Worm (Caenorhabditis elegans): Measurements from ENCODE around the gene srt-12.
"Not testable (repeated sequence)": the region's sequence is repeated elsewhere in the genome, so short reads cannot be mapped to it uniquely, and the experiment has no call there.

DNA sequence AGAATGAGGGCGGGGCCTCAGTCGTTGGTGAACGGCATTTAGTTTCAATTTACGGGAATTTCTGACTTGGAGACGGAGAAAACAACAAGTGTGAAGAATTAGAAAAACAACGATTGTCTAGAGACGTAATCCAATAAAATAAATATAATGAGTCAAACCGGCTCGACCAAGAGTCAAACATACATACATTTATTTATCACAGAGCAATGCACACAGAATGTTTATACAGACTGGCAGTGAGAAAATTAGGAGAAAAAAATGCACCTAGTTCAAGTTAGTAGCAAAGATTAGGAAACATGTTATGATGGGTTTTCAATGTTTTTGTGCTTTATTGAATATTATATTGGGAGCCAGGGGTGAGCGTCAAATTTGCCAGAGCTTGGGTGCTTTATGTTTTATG is 36.4 kb upstream of the srt-12 start, which contains the start of gene srt-20:
- TF ChIP-seq lsy-2 (tag; optimal IDR thresholded peaks at IDR 0.05); hlh-4 (tag; optimal IDR thresholded peaks at IDR 0.05); dsc-1 (tag; optimal IDR thresholded peaks at IDR 0.05); nhr-237 (tag; optimal IDR thresholded peaks at IDR 0.05); lin-15B (tag; optimal IDR thresholded peaks at IDR 0.05); ztf-4 (tag; optimal IDR thresholded peaks at IDR 0.05); snpc-4 (tag; optimal IDR thresholded peaks at IDR 0.05); lin-35 (GFP tag; optimal IDR thresholded peaks at IDR 0.05); ztf-11 (tag; optimal IDR thresholded peaks at IDR 0.05): not testable (repeated sequence)
